Fruit fly (Drosophila melanogaster) whole organism, adult: ENCODE results near the gene CG33500.

Experiments used
- CG12768 ChIP-seq: fragments of 200-800 bp; sonication (Bioruptor generic); optimal IDR thresholded peaks from 2 replicates; lab custom pipeline; 2017; ENCODE audit warnings: missing biosample characterization, missing genetic modification characterization, mild to moderate bottlenecking, moderate library complexity, missing genetic modification reagents
- CG33017 ChIP-seq: fragments of 200-800 bp; sonication (Bioruptor generic); optimal IDR thresholded peaks from 2 replicates; lab custom pipeline; 2018; ENCODE audit warnings: missing biosample characterization, mild to moderate bottlenecking, missing genetic modification characterization, moderate library complexity
- bab1 ChIP-seq: fragments of 200-800 bp; sonication (Bioruptor generic); optimal IDR thresholded peaks from 3 replicates; lab custom pipeline; 2019; ENCODE audit warnings: missing biosample characterization, mild to moderate bottlenecking, missing genetic modification characterization, moderate library complexity
- cic ChIP-seq: fragments of 200-800 bp; sonication (Bioruptor generic); optimal IDR thresholded peaks from 2 replicates; lab custom pipeline; 2017; ENCODE audit warnings: missing biosample characterization, mild to moderate bottlenecking, missing genetic modification characterization, moderate library complexity

DNA sequence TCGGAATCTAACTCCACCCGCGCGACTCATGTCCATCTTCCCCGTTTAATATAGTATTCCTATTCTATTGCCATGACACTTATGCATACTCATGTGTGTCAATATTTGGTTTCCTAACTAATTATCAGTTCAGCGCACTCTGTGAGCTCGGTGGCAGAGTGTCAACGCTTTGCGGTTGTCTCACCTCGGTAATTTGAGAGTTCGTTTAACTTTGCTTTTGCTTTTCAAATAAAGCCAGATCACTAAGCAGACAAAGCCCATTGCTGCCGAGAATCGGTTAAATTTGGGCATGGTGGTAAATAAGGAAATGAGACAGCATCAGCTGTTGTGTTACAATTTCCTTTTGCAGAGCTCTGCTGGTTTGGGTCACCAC, 31.9 kb downstream of the CG33500 start:
- peak; percentile 6 for TF ChIP-seq cic
- TF ChIP-seq bab1 (GFP tag; lab: Kevin White, UChicago) = no peak
- no peak for TF ChIP-seq CG12768 (GFP tag; lab: Kevin White, UChicago)
- no peak for TF ChIP-seq CG33017 (tag; lab: Kevin White, UChicago)
